Worm (Caenorhabditis elegans): ENCODE measurements around the gene srw-89.

Gene srw-89

ce11 chrV:4004577-4004976, 12.3 kb upstream of the srw-89 start:
- TF ChIP-seq ama-1 (optimal IDR thresholded peaks at IDR 0.05) (no peak), sox-4 (tag; optimal IDR thresholded peaks at IDR 0.05) (no peak), tbx-7 (tag; optimal IDR thresholded peaks at IDR 0.05) (no peak), ceh-24 (tag; optimal IDR thresholded peaks at IDR 0.05) (no peak), K09A11.1 (tag; optimal IDR thresholded peaks at IDR 0.05; ENCODE audit: insufficient read depth) (no peak), elt-4 (tag; optimal IDR thresholded peaks at IDR 0.05) (no peak), T23F11.4 (GFP tag; optimal IDR thresholded peaks at IDR 0.05) (no peak), ahr-1 (tag; optimal IDR thresholded peaks at IDR 0.05) (no peak), eyg-1 (tag; optimal IDR thresholded peaks at IDR 0.05) (no peak), odd-2 (tag; optimal IDR thresholded peaks at IDR 0.05) (no peak), K02D7.2 (tag; optimal IDR thresholded peaks at IDR 0.05) (no peak), syd-9 (tag; optimal IDR thresholded peaks at IDR 0.05) (no peak)

ce11 chrV:4005219-4005618, 11.7 kb upstream of the srw-89 start, which contains the start of gene srh-8:
TSS of gene srh-8 (plus strand) at chrV:4005519.
- TF ChIP-seq sox-2 (GFP tag; IDR thresholded peaks at IDR 0.05), result no peak
- no peak for TF ChIP-seq ceh-18 (tag; optimal IDR thresholded peaks at IDR 0.05)
- TF ChIP-seq ref-2 (tag; optimal IDR thresholded peaks at IDR 0.05), result no peak
- TF ChIP-seq nhr-232 (tag; optimal IDR thresholded peaks at IDR 0.05), result no peak
- TF ChIP-seq T23F11.4 (GFP tag; optimal IDR thresholded peaks at IDR 0.05), result no peak
- TF ChIP-seq unc-86 (tag; optimal IDR thresholded peaks at IDR 0.05), result no peak
- TF ChIP-seq fkh-10 (GFP tag; optimal IDR thresholded peaks at IDR 0.05), result no peak
- TF ChIP-seq pat-9 (tag; optimal IDR thresholded peaks at IDR 0.05), result no peak

- no peak for TF ChIP-seq tbx-7 (tag; optimal IDR thresholded peaks at IDR 0.05)
- no peak for TF ChIP-seq elt-2 (tag; optimal IDR thresholded peaks at IDR 0.05)
These were observed 9.0 kb upstream of the srw-89 start, which contains the start of gene srh-7 for ce11 chrV:4007927-4008326. TSS of gene srh-7 (plus strand) at chrV:4008227.

ce11 chrV:4010170-4010569, 6.7 kb upstream of the srw-89 start, which contains the start of gene srh-4:
TSS of gene srh-4 (plus strand) at chrV:4010470.
- TF ChIP-seq ceh-22 (tag; optimal IDR thresholded peaks at IDR 0.05) (no peak), elt-4 (tag; optimal IDR thresholded peaks at IDR 0.05) (no peak), ceh-48 (tag; optimal IDR thresholded peaks at IDR 0.05) (no peak), hlh-30 (tag; optimal IDR thresholded peaks at IDR 0.05; ENCODE audit: insufficient read depth) (no peak), eyg-1 (tag; optimal IDR thresholded peaks at IDR 0.05) (no peak), elt-2 (tag; optimal IDR thresholded peaks at IDR 0.05) (no peak), ztf-16 (tag; optimal IDR thresholded peaks at IDR 0.05) (no peak), ahr-1 (tag; optimal IDR thresholded peaks at IDR 0.05) (no peak), C08G9.2 (tag; optimal IDR thresholded peaks at IDR 0.05) (no peak)

- no peak for TF ChIP-seq eyg-1 (tag; optimal IDR thresholded peaks at IDR 0.05)
- TF ChIP-seq gmeb-2 (tag; optimal IDR thresholded peaks at IDR 0.05), result no peak
- TF ChIP-seq tbx-2 (tag; optimal IDR thresholded peaks at IDR 0.05), result no peak
- no peak for TF ChIP-seq unc-86 (tag; optimal IDR thresholded peaks at IDR 0.05)
- TF ChIP-seq F13H6.1 (tag; optimal IDR thresholded peaks at IDR 0.05), result no peak
- TF ChIP-seq madf-2 (tag; optimal IDR thresholded peaks at IDR 0.05), result no peak
- TF ChIP-seq ets-4 (tag; optimal IDR thresholded peaks at IDR 0.05), result no peak
- TF ChIP-seq K09A11.1 (tag; optimal IDR thresholded peaks at IDR 0.05; ENCODE audit: insufficient read depth), result no peak
These were observed 1.7 kb downstream of the srw-89 start for ce11 chrV:4018591-4018990.

ce11 chrV:4019188-4019587, 2.3 kb downstream of the srw-89 start, which contains the start of gene K09D9.3:
TSS of gene K09D9.3 (plus strand) at chrV:4019488.
- TF ChIP-seq unc-86 (tag; optimal IDR thresholded peaks at IDR 0.05), result no peak
- no peak for TF ChIP-seq ceh-48 (tag; optimal IDR thresholded peaks at IDR 0.05)
- no peak for TF ChIP-seq ttx-3 (tag; optimal IDR thresholded peaks at IDR 0.05)
- no peak for TF ChIP-seq dmd-4 (tag; optimal IDR thresholded peaks at IDR 0.05; ENCODE audit: borderline replicate concordance)
- no peak for TF ChIP-seq eyg-1 (tag; optimal IDR thresholded peaks at IDR 0.05)
- TF ChIP-seq lim-6 (tag; optimal IDR thresholded peaks at IDR 0.05), result no peak
- no peak for TF ChIP-seq ceh-34 (tag; optimal IDR thresholded peaks at IDR 0.05)
- TF ChIP-seq pha-4 (tag; optimal IDR thresholded peaks at IDR 0.05), result no peak
- TF ChIP-seq unc-42 (tag; optimal IDR thresholded peaks at IDR 0.05), result no peak
- TF ChIP-seq odd-2 (tag; optimal IDR thresholded peaks at IDR 0.05), result no peak
